Worm (Caenorhabditis elegans) whole organism, midembryonic: ENCODE data around the gene F42D1.4.
A peak's percentile ranks its signal among the peaks of the same experiment; 100 is the strongest.

Experiments used
- T22C8.4 ChIP-seq: fragments of 200-800 bp; sonication (Bioruptor generic); IDR thresholded peaks from 2 replicates; pipeline ENCODE4 v1.3.6; 2022; ENCODE audit warnings: missing genetic modification characterization, missing compliant biosample characterization
- cog-1 ChIP-seq: sonication (generic microtip); optimal IDR thresholded peaks from 2 replicates; lab custom pipeline; 2016; ENCODE audit warnings: missing genetic modification characterization, missing compliant biosample characterization
- flt-1 ChIP-seq: fragments of 200-800 bp; sonication (Bioruptor generic); IDR thresholded peaks from 2 replicates; pipeline ENCODE4 v1.3.6; 2022; ENCODE audit warnings: missing genetic modification characterization, missing compliant biosample characterization
- klf-2 ChIP-seq: fragments of 200-800 bp; sonication (Bioruptor generic); conservative IDR thresholded peaks from 2 replicates; pipeline ENCODE4 v1.3.6; 2022; ENCODE audit warnings: missing genetic modification reagents, missing genetic modification characterization, missing compliant biosample characterization
- med-1 ChIP-seq: sonication (generic microtip); optimal IDR thresholded peaks from 2 replicates; lab custom pipeline; 2017; ENCODE audit warnings: missing genetic modification characterization, mild to moderate bottlenecking, missing compliant biosample characterization, antibody characterized with exemption, missing genetic modification reagents; ENCODE audit not compliant: insufficient read depth
- ref-1 ChIP-seq: fragments of 200-800 bp; sonication (Bioruptor generic); conservative IDR thresholded peaks from 2 replicates; pipeline ENCODE4 v1.3.6; 2022; ENCODE audit warnings: missing genetic modification reagents, missing genetic modification characterization, missing compliant biosample characterization
- tab-1 ChIP-seq: fragments of 200-800 bp; sonication (Bioruptor generic); IDR thresholded peaks from 2 replicates; pipeline ENCODE4 v1.3.6; 2022; ENCODE audit warnings: missing genetic modification characterization, missing compliant biosample characterization
- ztf-29 ChIP-seq: fragments of 200-800 bp; sonication (Bioruptor generic); IDR thresholded peaks from 2 replicates; pipeline ENCODE4 v1.3.6; 2022; ENCODE audit warnings: missing genetic modification reagents, missing genetic modification characterization, missing compliant biosample characterization

- TF ChIP-seq klf-2 = no peak
- peak; percentile 65 for TF ChIP-seq cog-1 (tag; lab: Kevin White, UChicago)
- no peak for TF ChIP-seq T22C8.4 (GFP tag; lab: Robert Waterston, UW)
- TF ChIP-seq ref-1 (GFP tag; lab: Robert Waterston, UW) = no peak
- no peak for TF ChIP-seq flt-1 (GFP tag; lab: Robert Waterston, UW)
- no peak for TF ChIP-seq tab-1 (GFP tag; lab: Robert Waterston, UW)
- TF ChIP-seq med-1 (GFP tag; lab: Kevin White, UChicago) = no peak
- no peak for TF ChIP-seq ztf-29
Observed at ce11 chrX:14790320-14791048, 16.6 kb upstream of the F42D1.4 start, which contains the start of gene tatn-1.
